Worm (Caenorhabditis elegans) whole organism, L1 larva: ENCODE results near the gene ubc-22.

Experiments used
- C34B4.2 ChIP-seq: sonication (generic microtip); optimal IDR thresholded peaks from 2 replicates; lab custom pipeline; 2017; ENCODE audit warnings: mild to moderate bottlenecking, missing genetic modification characterization, missing compliant biosample characterization
- F16B12.6 ChIP-seq: fragments of 150-350 bp; optimal IDR thresholded peaks from 2 replicates; lab custom pipeline; 2014; ENCODE audit warnings: missing biosample characterization, missing genetic modification characterization
- Y116A8C.19 ChIP-seq: sonication (generic microtip); optimal IDR thresholded peaks from 2 replicates; lab custom pipeline; 2016; ENCODE audit warnings: missing compliant biosample characterization, missing genetic modification characterization, borderline replicate concordance
- alr-1 ChIP-seq: fragments of 200-800 bp; sonication (Bioruptor generic); optimal IDR thresholded peaks from 2 replicates; lab custom pipeline; 2018; ENCODE audit warnings: borderline replicate concordance, mild to moderate bottlenecking, missing genetic modification characterization, missing compliant biosample characterization
- blmp-1 ChIP-seq: fragments of 150-350 bp; optimal IDR thresholded peaks from 2 replicates; lab custom pipeline; 2014; ENCODE audit warnings: missing biosample characterization, missing genetic modification characterization
- ceh-63 ChIP-seq: fragments of 200-800 bp; sonication (Bioruptor generic); optimal IDR thresholded peaks from 2 replicates; lab custom pipeline; 2018; ENCODE audit warnings: mild to moderate bottlenecking, missing genetic modification characterization, missing compliant biosample characterization
- ceh-88 ChIP-seq: fragments of 200-800 bp; sonication (Bioruptor generic); IDR thresholded peaks from 2 replicates; pipeline ENCODE4 v1.3.6; 2022; ENCODE audit warnings: missing genetic modification characterization, missing compliant biosample characterization
- dpl-1 ChIP-seq, 3 experiments: fragments of 150-350 bp in 2 of 3; sonication (generic microtip) in 1 of 3; optimal IDR thresholded peaks; 2 replicates each; lab custom pipeline; 2014 to 2017; ENCODE audit warnings: missing biosample characterization in 3 of 3, missing genetic modification characterization in 3 of 3, missing genetic modification reagents in 3 of 3
- egl-27 ChIP-seq, 2 experiments: fragments of 150-350 bp in 1 of 2; sonication (generic microtip); optimal IDR thresholded peaks; 3 replicates each; lab custom pipeline; 2017 to 2018; ENCODE audit warnings: missing biosample characterization in 2 of 2, missing genetic modification characterization in 2 of 2, missing genetic modification reagents in 2 of 2
- elt-2 ChIP-seq: sonication (generic microtip); optimal IDR thresholded peaks from 2 replicates; lab custom pipeline; 2016; ENCODE audit warnings: missing genetic modification characterization, mild to moderate bottlenecking, inconsistent platforms, missing compliant biosample characterization, missing genetic modification reagents
- fkh-8 ChIP-seq: sonication (generic microtip); optimal IDR thresholded peaks from 2 replicates; lab custom pipeline; 2016; ENCODE audit warnings: mild to moderate bottlenecking, missing genetic modification characterization, missing compliant biosample characterization
- fos-1 ChIP-seq: fragments of 150-350 bp; optimal IDR thresholded peaks from 2 replicates; lab custom pipeline; 2014; ENCODE audit warnings: missing biosample characterization, missing genetic modification characterization
- grh-1 ChIP-seq: fragments of 200-800 bp; sonication (Bioruptor generic); IDR thresholded peaks from 2 replicates; pipeline ENCODE4 v1.3.6; 2022; ENCODE audit warnings: missing genetic modification reagents, missing genetic modification characterization, missing compliant biosample characterization
- hpl-2 ChIP-seq: fragments of 150-350 bp; optimal IDR thresholded peaks from 2 replicates; lab custom pipeline; 2014; ENCODE audit warnings: missing biosample characterization, missing genetic modification reagents, missing genetic modification characterization
- isw-1 ChIP-seq: fragments of 200-800 bp; sonication (Bioruptor generic); IDR thresholded peaks from 2 replicates; pipeline ENCODE4 v1.3.6; 2022; ENCODE audit warnings: missing genetic modification characterization, missing compliant biosample characterization
- lin-14 ChIP-seq: fragments of 200-800 bp; sonication (Bioruptor generic); optimal IDR thresholded peaks from 2 replicates; lab custom pipeline; 2018; ENCODE audit warnings: mild to moderate bottlenecking, missing genetic modification characterization, moderate library complexity, missing compliant biosample characterization
- lin-15B ChIP-seq: fragments of 150-350 bp; sonication (generic microtip); optimal IDR thresholded peaks from 3 replicates; lab custom pipeline; 2014; ENCODE audit warnings: missing biosample characterization, missing genetic modification characterization
- lin-35 ChIP-seq, 2 experiments: fragments of 150-350 bp; optimal IDR thresholded peaks; 2 replicates each; lab custom pipeline; 2014; ENCODE audit warnings: missing biosample characterization in 2 of 2, missing genetic modification characterization in 2 of 2, missing genetic modification reagents in 2 of 2
- lin-39 ChIP-seq: fragments of 150-350 bp; optimal IDR thresholded peaks from 2 replicates; lab custom pipeline; 2014; ENCODE audit warnings: missing biosample characterization, missing genetic modification reagents, missing genetic modification characterization
- lir-3 ChIP-seq: sonication (generic microtip); optimal IDR thresholded peaks from 2 replicates; lab custom pipeline; 2016; ENCODE audit warnings: mild to moderate bottlenecking, missing genetic modification characterization, moderate library complexity, missing compliant biosample characterization; ENCODE audit not compliant: poor library complexity
- lsy-2 ChIP-seq, 2 experiments: fragments of 150-350 bp; optimal IDR thresholded peaks; 2 replicates each; lab custom pipeline; 2014; ENCODE audit warnings: missing biosample characterization in 2 of 2, missing genetic modification characterization in 2 of 2
- mab-9 ChIP-seq: fragments of 200-800 bp; sonication (Bioruptor generic); IDR thresholded peaks from 2 replicates; pipeline ENCODE4 v1.3.6; 2022; ENCODE audit warnings: missing genetic modification reagents, missing genetic modification characterization, missing compliant biosample characterization
- mdl-1 ChIP-seq, 2 experiments: fragments of 150-350 bp; optimal IDR thresholded peaks; 2 replicates each; lab custom pipeline; 2014 to 2017; ENCODE audit warnings: missing biosample characterization in 2 of 2, missing genetic modification characterization in 2 of 2, inconsistent platforms in 1 of 2
- mef-2 ChIP-seq: fragments of 150-350 bp; optimal IDR thresholded peaks from 2 replicates; lab custom pipeline; 2014; ENCODE audit warnings: missing biosample characterization, missing genetic modification characterization
- mep-1 ChIP-seq: fragments of 150-350 bp; optimal IDR thresholded peaks from 2 replicates; lab custom pipeline; 2014; ENCODE audit warnings: missing biosample characterization, missing genetic modification characterization
- nhr-11 ChIP-seq: fragments of 150-350 bp; optimal IDR thresholded peaks from 2 replicates; lab custom pipeline; 2014; ENCODE audit warnings: missing biosample characterization, missing genetic modification characterization
- nhr-12 ChIP-seq: sonication (generic microtip); optimal IDR thresholded peaks from 2 replicates; lab custom pipeline; 2017; ENCODE audit warnings: missing biosample characterization, missing genetic modification characterization
- nhr-20 ChIP-seq: sonication (generic microtip); optimal IDR thresholded peaks from 2 replicates; lab custom pipeline; 2016; ENCODE audit warnings: mild to moderate bottlenecking, missing genetic modification characterization, missing compliant biosample characterization
- nhr-237 ChIP-seq: fragments of 150-350 bp; optimal IDR thresholded peaks from 2 replicates; lab custom pipeline; 2014; ENCODE audit warnings: missing biosample characterization, missing genetic modification characterization
- nhr-28 ChIP-seq: fragments of 150-350 bp; optimal IDR thresholded peaks from 2 replicates; lab custom pipeline; 2014; ENCODE audit warnings: missing biosample characterization, missing genetic modification characterization
- nhr-77 ChIP-seq: fragments of 150-350 bp; optimal IDR thresholded peaks from 2 replicates; lab custom pipeline; 2014; ENCODE audit warnings: missing biosample characterization, missing genetic modification characterization
- nhr-85 ChIP-seq: sonication (generic microtip); peaks from one replicate; lab custom pipeline; 2016; ENCODE audit warnings: missing genetic modification characterization, inconsistent platforms, missing compliant biosample characterization
- nhr-90 ChIP-seq: sonication (generic microtip); optimal IDR thresholded peaks from 2 replicates; lab custom pipeline; 2016; ENCODE audit warnings: mild to moderate bottlenecking, missing genetic modification characterization, missing compliant biosample characterization; ENCODE audit not compliant: poor library complexity
- pax-3 ChIP-seq: fragments of 200-800 bp; sonication (Bioruptor generic); optimal IDR thresholded peaks from 2 replicates; lab custom pipeline; 2018; ENCODE audit warnings: mild to moderate bottlenecking, missing genetic modification characterization, moderate library complexity, missing compliant biosample characterization
- rnt-1 ChIP-seq: sonication (generic microtip); optimal IDR thresholded peaks from 2 replicates; lab custom pipeline; 2016; ENCODE audit warnings: mild to moderate bottlenecking, missing genetic modification characterization, moderate library complexity, missing compliant biosample characterization
- skn-1 ChIP-seq: fragments of 150-350 bp; optimal IDR thresholded peaks from 2 replicates; lab custom pipeline; 2014; ENCODE audit warnings: missing biosample characterization, missing genetic modification characterization
- snpc-4 ChIP-seq: fragments of 150-350 bp; optimal IDR thresholded peaks from 2 replicates; lab custom pipeline; 2014; ENCODE audit warnings: missing biosample characterization, missing genetic modification characterization
- sptf-1 ChIP-seq: fragments of 150-350 bp; optimal IDR thresholded peaks from 2 replicates; lab custom pipeline; 2014; ENCODE audit warnings: missing biosample characterization, missing genetic modification characterization
- unc-30 ChIP-seq: sonication (generic microtip); optimal IDR thresholded peaks from 2 replicates; lab custom pipeline; 2017; ENCODE audit warnings: missing biosample characterization, missing genetic modification characterization
- unc-62 ChIP-seq: fragments of 150-350 bp; optimal IDR thresholded peaks from 2 replicates; lab custom pipeline; 2014; ENCODE audit warnings: missing biosample characterization, missing genetic modification reagents, missing genetic modification characterization
- vab-15 ChIP-seq: sonication (generic microtip); optimal IDR thresholded peaks from 2 replicates; lab custom pipeline; 2017; ENCODE audit warnings: missing genotype, mild to moderate bottlenecking, missing genetic modification characterization, missing compliant biosample characterization

Gene ubc-22

DNA sequence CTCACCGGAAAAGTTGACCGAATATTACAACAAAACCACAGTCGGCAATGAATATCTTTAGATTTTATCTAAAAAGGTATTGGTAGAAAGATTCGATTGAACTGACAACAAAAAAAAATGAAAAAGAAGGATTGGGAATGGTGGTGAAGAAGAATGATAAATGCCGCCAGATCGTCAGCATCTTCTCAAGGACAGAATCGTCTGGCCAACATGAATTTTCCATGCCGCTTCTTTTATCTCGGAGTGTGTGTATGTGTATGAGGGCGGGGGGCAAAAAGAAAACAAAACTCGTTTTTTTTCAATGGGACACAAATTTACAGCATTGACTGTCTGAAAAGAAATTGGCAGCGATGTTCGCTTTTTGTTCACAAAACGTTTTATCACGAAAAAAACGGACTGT lies 6.9 kb upstream of the ubc-22 start:
- TF ChIP-seq egl-27 (tag; optimal IDR thresholded peaks at IDR 0.05; lab: Kevin White, UChicago), result no peak
- no peak for TF ChIP-seq lir-3
- TF ChIP-seq nhr-237 (tag; lab: Kevin White, UChicago), result no peak
- TF ChIP-seq unc-62, result no peak
- TF ChIP-seq mab-9 (GFP tag; lab: Robert Waterston, UW), result no peak
- TF ChIP-seq Y116A8C.19 (tag; lab: Kevin White, UChicago), result no peak
- no peak for TF ChIP-seq vab-15 (tag; lab: Kevin White, UChicago)
- no peak for TF ChIP-seq lin-39 (tag; lab: Kevin White, UChicago)
- no peak for TF ChIP-seq alr-1 (tag; lab: Kevin White, UChicago)
- TF ChIP-seq dpl-1 (GFP tag; optimal IDR thresholded peaks at IDR 0.05; lab: Kevin White, UChicago), result no peak
- no peak for TF ChIP-seq nhr-12 (tag; lab: Kevin White, UChicago)
- no peak for TF ChIP-seq skn-1
- no peak for TF ChIP-seq unc-30 (tag; lab: Kevin White, UChicago)
- TF ChIP-seq ceh-88, result no peak
- no peak for TF ChIP-seq lin-35 (GFP tag; optimal IDR thresholded peaks at IDR 0.05; lab: Kevin White, UChicago)
- no peak for TF ChIP-seq isw-1 (GFP tag; lab: Robert Waterston, UW)
- TF ChIP-seq nhr-90 (tag; lab: Kevin White, UChicago), result no peak
- TF ChIP-seq hpl-2 (GFP tag; lab: Kevin White, UChicago), result no peak
- peak; percentile 53 for TF ChIP-seq blmp-1 (tag; lab: Kevin White, UChicago)
- TF ChIP-seq fos-1 (tag; lab: Kevin White, UChicago), result no peak
- TF ChIP-seq nhr-11 (tag; lab: Kevin White, UChicago), result no peak
- TF ChIP-seq nhr-77 (tag; lab: Kevin White, UChicago), result no peak
- no peak for TF ChIP-seq lsy-2 (tag; optimal IDR thresholded peaks at IDR 0.05; lab: Kevin White, UChicago)
- no peak for TF ChIP-seq pax-3 (tag; lab: Kevin White, UChicago)
- TF ChIP-seq rnt-1 (tag; lab: Kevin White, UChicago), result no peak
- TF ChIP-seq C34B4.2 (tag; lab: Kevin White, UChicago), result no peak
- TF ChIP-seq F16B12.6 (tag; lab: Kevin White, UChicago), result no peak
- TF ChIP-seq lin-14 (GFP tag; lab: Kevin White, UChicago), result peak; percentile 48
- 0 out of 2 replicates have a peak, but pooled peaks have one; percentile 17 for TF ChIP-seq grh-1 (GFP tag; lab: Robert Waterston, UW)
- no peak for TF ChIP-seq nhr-20 (tag; lab: Kevin White, UChicago)
- TF ChIP-seq elt-2 (tag; lab: Kevin White, UChicago), result no peak
- peak; percentile 27 for TF ChIP-seq mep-1 (tag; lab: Kevin White, UChicago)
- no peak for TF ChIP-seq mef-2 (tag; lab: Kevin White, UChicago)
- TF ChIP-seq lin-15B (tag; lab: Kevin White, UChicago), result no peak
- no peak for TF ChIP-seq mdl-1 (tag; optimal IDR thresholded peaks at IDR 0.05; lab: Kevin White, UChicago)
- TF ChIP-seq ceh-63 (GFP tag; lab: Kevin White, UChicago), result no peak
- TF ChIP-seq nhr-85 (tag; lab: Kevin White, UChicago), result peak; percentile 28

DNA sequence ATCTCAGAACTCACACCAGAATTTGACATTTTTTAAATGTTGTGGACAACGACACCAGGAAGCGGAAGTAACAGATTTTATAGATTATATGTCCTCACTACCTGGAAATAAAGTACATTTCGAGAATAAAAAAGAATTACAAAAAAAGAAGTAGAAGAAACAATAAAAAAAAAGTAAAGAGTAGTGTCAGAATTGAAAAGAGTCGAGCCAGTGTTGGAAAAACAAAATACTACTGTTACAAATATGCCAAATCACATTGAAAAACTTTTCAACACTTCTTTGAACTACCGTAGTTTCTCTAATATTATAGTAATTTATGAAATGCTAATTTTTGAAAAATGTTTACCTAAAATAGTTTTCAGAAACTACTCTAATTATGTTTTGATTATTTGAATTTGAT lies 5.8 kb upstream of the ubc-22 start, which contains the start of gene C06E2.1:
C06E2.1 (minus strand) TSS at position 101 of the 400 bp plus-strand sequence.
- no peak for TF ChIP-seq dpl-1 (GFP tag; optimal IDR thresholded peaks at IDR 0.05; lab: Kevin White, UChicago)
- peak; percentile 71 for TF ChIP-seq fkh-8
- TF ChIP-seq, all 84 proteins: peak for 1

DNA sequence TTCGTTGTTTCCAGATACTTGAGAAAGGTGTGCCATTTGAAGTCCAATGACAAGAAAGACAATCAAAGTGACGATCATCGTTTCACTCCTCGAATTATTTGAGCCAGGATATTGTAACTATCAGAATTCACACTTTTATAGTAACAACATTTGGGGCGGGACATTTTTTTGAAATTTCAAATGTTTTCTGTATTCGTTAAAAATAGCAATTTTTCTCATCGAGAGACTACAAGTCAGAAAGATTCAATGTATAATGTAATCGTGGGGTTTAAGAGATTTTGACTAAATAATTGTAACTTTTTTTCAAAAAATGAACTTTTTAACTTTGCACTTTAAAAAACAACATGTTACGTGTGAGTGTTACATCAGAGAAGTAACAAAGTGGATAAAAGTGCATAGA lies 2.4 kb downstream of the ubc-22 start, which contains the start of gene ins-9:
ins-9 (minus strand) TSS at position 101 of the 400 bp plus-strand sequence.
- TF ChIP-seq vab-15 (tag; lab: Kevin White, UChicago) (no peak), snpc-4 (no peak), lin-14 (GFP tag; lab: Kevin White, UChicago) (no peak), skn-1 (no peak), sptf-1 (no peak), nhr-28 (tag; lab: Kevin White, UChicago) (no peak)
